Fruit fly (Drosophila melanogaster) Kc167 (cell line): ENCODE results near the gene CG12301.

Experiments used
- Myc ChIP-seq: fragments of >200 bp; optimal IDR thresholded peaks from 2 replicates; lab custom pipeline; 2017; ENCODE audit warnings: missing external identifiers
- Sin3A ChIP-seq: fragments of >200 bp; optimal IDR thresholded peaks from 2 replicates; lab custom pipeline; 2018; ENCODE audit warnings: missing external identifiers
- h ChIP-seq: fragments of >200 bp; optimal IDR thresholded peaks from 3 replicates; lab custom pipeline; 2018; ENCODE audit warnings: missing external identifiers
- insv ChIP-seq: fragments of >200 bp; optimal IDR thresholded peaks from 3 replicates; lab custom pipeline; 2018; ENCODE audit warnings: missing external identifiers
- psq ChIP-seq: fragments of >200 bp; optimal IDR thresholded peaks from 2 replicates; lab custom pipeline; 2017; ENCODE audit warnings: missing external identifiers
- ttk ChIP-seq: sonication (Bioruptor generic); optimal IDR thresholded peaks from 2 replicates; lab custom pipeline; 2017; ENCODE audit warnings: missing external identifiers

The CG12301 gene

DNA sequence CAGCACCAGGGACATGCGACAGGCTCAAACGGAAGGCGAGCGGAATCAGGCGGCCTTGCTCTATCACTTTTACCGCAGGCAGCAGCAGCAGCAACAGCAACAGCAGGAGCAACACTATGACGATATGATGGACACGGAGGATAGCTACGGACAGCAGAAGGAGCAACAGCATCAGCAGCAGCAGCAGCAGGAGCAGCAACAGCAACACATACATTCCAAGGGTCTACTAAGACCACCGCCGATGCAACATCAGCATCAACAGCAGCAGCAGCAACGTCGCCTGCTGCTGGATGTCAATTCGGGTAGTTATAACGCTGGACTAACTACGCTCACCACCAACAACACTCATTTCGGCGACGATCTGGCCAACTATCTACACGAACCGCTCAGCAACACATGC, 24.4 kb downstream of the CG12301 start:
- TF ChIP-seq h (lab: Kevin White, UChicago): no peak
- TF ChIP-seq ttk (lab: Kevin White, UChicago): no peak
- no peak for TF ChIP-seq Sin3A (lab: Kevin White, UChicago)
- TF ChIP-seq Myc (lab: Kevin White, UChicago): no peak

DNA sequence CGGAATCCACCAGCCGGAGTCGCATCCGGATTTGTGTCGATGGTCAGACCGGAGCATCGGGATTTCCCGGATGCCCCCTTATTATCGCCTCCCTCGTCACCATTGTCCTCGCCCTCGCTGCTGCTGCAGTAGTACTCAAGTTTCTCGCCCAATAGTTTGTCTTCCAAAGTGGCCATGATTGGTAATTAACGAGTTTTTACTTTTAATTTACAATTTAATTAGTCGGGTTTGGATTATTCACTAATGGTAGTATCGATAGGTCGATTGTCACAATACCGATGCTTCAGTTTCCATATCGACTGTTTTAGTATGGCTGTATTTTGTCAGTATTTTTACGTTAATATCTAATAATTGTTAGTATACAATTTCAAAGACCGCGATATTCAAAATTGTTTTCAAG, 29.5 kb downstream of the CG12301 start, which contains the start of gene CG7650:
Gene CG7650, minus strand, starts transcription at position 278 of the 400 bp plus-strand sequence.
- TF ChIP-seq h (lab: Kevin White, UChicago) (no peak), insv (lab: Kevin White, UChicago) (no peak), psq (lab: Kevin White, UChicago) (no peak), Myc (lab: Kevin White, UChicago) (no peak), ttk (lab: Kevin White, UChicago) (no peak), Sin3A (lab: Kevin White, UChicago) (no peak)

DNA sequence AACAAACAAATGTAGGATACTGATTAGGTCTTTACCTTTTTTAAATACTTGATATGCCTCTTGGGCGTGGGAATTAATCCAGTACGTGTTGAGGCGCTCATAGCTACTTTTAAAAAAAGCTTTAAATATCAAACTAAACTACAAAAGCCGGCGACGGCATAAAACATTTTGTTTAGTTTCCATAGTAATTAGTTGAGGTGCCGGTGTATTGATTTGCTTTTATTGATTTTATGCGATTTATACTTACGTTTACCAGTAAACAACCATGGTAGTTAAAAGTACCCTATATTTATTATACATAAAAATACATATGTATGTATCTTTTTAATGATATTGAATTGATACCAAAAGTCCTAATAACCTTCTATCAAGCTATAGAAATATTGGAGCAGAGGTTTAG, 32.1 kb downstream of the CG12301 start, which contains the start of gene CG13449:
Gene CG13449, minus strand, starts transcription at position 101 of the 400 bp plus-strand sequence.
- TF ChIP-seq ttk (lab: Kevin White, UChicago): no peak
- no peak for TF ChIP-seq insv (lab: Kevin White, UChicago)
- TF ChIP-seq h (lab: Kevin White, UChicago): no peak
- TF ChIP-seq Myc (lab: Kevin White, UChicago): no peak
- no peak for TF ChIP-seq Sin3A (lab: Kevin White, UChicago)

DNA sequence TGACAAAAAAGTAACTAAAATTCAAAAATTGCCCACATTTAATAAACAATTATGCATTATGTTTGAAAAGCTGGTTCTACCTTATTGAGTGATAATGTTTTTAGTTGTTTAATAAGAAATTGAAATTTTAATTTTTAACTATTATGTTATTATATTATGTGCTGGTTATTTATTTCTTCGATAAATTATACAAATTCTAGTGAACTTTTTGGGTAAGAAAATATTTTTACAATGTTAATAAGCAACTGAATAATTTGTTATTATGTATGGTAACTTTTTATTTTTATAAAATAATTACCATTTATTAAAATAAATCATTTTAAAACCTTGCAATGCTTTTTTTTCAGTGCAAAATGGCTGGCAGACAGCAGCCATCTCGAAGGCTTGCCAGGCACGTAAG, 35.9 kb downstream of the CG12301 start:
- TF ChIP-seq Myc (lab: Kevin White, UChicago): no peak
- no peak for TF ChIP-seq ttk (lab: Kevin White, UChicago)
- TF ChIP-seq insv (lab: Kevin White, UChicago): no peak
- no peak for TF ChIP-seq Sin3A (lab: Kevin White, UChicago)
- no peak for TF ChIP-seq h (lab: Kevin White, UChicago)

DNA sequence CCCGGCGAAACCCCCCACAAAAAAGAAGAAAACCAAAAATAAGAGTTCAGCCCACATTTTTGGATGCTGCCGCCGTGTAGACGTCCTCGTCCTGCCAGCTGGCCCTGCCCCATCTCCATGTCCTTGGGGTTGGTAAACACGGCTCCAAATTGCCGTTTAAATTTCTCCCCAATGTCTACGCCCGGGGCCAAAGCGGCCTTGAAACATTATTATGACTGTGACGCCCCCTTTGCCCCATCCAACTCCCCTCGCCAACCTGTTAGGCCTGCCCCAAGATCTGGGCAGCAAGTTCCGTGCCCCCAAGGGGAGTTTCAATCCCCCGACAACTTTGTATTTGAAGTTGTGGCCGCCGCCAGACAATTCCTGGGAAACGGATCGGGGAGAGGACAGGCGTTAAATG, 36.3 kb downstream of the CG12301 start:
- no peak for TF ChIP-seq psq (lab: Kevin White, UChicago)
- TF ChIP-seq h (lab: Kevin White, UChicago): no peak
- no peak for TF ChIP-seq ttk (lab: Kevin White, UChicago)

DNA sequence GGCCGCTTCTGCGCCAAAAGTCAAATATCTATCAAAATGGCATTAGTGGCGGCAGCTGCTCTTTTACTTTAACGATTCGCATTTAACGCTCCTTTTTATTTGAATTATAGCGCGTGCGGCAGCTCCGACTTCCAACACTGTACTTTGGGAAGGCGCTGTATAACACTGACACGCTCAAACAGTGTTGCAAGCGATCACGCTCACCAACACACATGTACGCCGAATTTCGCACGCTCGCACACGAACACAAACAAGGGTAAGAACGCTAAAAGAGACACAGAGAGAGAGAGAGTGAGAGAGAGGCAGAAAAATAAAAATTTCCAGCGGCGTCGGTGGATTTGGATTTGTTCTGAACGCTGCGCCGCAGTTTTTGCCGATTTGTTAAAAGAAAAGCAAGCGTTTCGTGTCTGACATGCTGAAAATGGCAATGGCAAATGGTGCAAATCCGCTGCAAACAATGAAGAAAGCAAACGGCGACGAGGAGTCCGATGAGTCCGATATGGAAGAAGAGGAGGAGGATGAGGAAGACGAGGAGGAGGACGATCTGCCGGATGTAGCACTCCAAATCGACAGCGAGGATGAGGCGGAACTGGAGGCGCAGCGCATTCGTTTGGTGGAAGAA, 39.1 kb downstream of the CG12301 start, which contains the start of gene Phs:
Gene Phs, plus strand, starts transcription at position 276 of the 622 bp plus-strand sequence.
- no peak for TF ChIP-seq Sin3A (lab: Kevin White, UChicago)
- no peak for TF ChIP-seq psq (lab: Kevin White, UChicago)
- TF ChIP-seq ttk (lab: Kevin White, UChicago): no peak
- no peak for TF ChIP-seq h (lab: Kevin White, UChicago)
- TF ChIP-seq insv (lab: Kevin White, UChicago): no peak

DNA sequence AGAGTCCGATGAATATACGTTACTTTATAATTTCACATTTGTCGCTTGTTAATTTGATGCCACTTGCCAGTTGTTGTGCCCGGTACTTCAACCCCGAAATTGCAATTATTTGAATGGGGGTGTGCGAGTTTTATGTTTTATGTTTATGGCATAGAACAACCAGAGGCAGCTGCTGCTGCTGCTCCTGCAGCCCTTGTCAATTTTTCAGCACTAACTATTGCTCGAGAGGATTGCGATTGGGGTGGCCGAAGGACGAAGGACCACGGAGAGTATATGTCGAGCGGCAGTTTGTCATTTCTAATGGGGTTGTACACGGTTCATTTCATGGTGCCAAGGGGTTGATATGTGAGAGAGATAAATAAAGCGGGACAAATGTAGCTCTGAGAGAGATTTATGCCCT, 43.5 kb downstream of the CG12301 start:
- no peak for TF ChIP-seq h (lab: Kevin White, UChicago)
- no peak for TF ChIP-seq ttk (lab: Kevin White, UChicago)
- no peak for TF ChIP-seq psq (lab: Kevin White, UChicago)
- TF ChIP-seq Sin3A (lab: Kevin White, UChicago): no peak

DNA sequence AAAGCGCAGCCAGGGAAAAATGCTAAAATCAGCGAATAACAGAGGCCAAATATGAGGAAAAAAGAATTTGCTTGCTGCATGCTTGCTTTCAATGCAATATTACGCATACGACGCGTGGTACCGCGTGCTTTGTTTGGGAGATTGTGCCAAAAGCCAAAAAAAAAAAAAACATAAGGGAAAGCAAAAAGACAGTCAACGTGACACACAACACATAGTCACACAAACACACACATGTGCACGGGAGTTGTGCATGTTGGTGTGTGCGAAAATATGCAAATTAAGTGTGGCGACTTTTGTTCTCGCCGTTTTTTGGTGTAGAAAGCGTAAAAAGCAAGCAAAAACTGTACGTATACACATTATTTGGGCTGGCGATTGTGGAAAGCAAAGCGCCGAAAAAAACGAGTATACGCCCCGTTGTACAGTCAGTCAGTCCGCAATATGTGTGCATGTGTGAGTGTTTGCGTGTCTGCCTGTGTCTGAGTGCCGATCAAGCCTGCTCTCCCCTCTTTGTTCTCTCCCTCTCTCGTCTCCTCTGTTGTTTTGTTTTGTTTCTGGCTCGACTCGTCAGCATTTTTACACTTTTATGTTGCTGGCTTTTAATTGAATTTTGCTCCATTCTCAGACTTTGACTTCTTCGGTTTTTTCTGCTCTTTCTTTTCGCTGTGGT, 44.5 kb downstream of the CG12301 start:
- TF ChIP-seq insv (lab: Kevin White, UChicago) (no peak), Myc (lab: Kevin White, UChicago) (no peak), ttk (lab: Kevin White, UChicago) (no peak), Sin3A (lab: Kevin White, UChicago) (no peak)

DNA sequence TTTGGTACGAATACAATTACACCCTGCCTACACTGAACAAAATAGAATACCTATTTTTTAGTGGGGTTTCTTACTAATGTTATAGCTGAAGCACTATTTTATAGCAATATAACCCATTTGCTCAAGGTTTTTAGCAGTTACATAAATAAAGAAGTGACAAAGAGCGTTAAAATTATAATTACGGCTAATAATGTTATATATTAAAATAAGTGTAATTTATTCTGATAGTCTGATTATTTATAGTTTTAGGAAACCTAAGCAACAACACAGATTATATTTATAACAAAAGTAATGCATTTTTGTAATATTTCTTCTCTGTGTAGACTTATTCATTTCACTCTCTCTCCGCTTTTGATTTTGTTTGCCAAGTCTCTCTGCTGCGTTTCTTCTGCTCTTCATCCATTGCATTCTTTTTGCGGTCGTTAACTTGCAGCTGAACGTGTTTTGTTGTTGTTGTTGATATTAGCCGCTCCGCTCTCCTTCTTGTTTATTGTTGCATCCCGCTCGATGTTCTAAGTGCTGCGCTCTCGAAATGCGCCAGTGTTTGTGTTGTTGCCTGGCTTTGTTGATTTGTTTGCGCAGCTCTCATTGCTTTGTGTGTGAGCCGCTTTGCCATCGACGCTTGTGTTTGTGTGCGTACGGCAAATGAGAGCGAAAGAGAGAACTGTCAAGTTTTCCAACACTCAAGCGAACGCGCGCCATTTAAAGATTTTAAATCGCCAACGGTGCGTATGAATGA, 45.2 kb downstream of the CG12301 start:
- TF ChIP-seq Sin3A (lab: Kevin White, UChicago) (no peak), psq (lab: Kevin White, UChicago) (no peak), ttk (lab: Kevin White, UChicago) (no peak), h (lab: Kevin White, UChicago) (no peak), insv (lab: Kevin White, UChicago) (no peak), Myc (lab: Kevin White, UChicago) (no peak)

DNA sequence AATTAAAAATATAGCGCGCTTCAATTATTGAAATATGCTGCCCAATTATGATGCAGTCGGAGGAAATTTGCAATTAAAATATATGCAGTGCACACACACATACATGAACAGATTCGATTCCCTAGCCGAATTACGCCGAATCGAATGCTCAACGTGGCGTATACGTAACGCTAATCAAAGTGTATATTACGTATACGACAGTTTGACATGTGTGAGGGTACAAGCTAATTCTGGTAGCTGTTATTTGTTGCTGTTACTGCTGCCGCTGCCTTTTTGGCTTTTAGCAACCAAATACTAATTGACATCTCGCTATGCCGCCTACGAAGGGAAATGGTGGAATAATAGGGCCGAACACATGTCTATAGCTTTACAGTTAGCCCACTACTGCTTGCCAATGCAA, 46.7 kb downstream of the CG12301 start:
- TF ChIP-seq insv (lab: Kevin White, UChicago): no peak
- no peak for TF ChIP-seq h (lab: Kevin White, UChicago)
- no peak for TF ChIP-seq Sin3A (lab: Kevin White, UChicago)

DNA sequence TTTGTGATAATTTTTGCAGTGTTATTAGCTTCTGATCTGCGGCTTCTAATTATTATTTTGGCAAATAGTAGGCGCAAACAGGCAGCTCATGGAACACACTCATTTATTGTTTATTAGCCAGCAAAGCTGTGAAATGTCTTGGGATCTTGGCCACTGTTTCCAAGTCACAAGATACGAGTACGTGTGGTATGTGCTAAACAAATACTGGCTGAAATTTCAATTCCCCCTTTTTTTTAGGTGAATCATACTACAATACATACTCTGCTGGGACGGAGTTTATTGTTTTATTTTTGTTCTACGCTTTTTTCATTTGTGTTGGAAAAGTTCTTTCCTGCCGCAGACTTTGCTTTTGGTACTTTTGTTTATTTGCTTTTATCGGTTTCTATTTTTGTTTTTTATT, 50.5 kb downstream of the CG12301 start:
- TF ChIP-seq Sin3A (lab: Kevin White, UChicago): no peak
- TF ChIP-seq h (lab: Kevin White, UChicago): no peak
- TF ChIP-seq ttk (lab: Kevin White, UChicago): no peak
- TF ChIP-seq Myc (lab: Kevin White, UChicago): no peak
- no peak for TF ChIP-seq insv (lab: Kevin White, UChicago)
- TF ChIP-seq psq (lab: Kevin White, UChicago): no peak
